Worm (Caenorhabditis elegans): ENCODE data around the gene F44B9.2.
A peak's percentile ranks its signal among the peaks of the same experiment; 100 is the strongest.

- no peak for TF ChIP-seq nhr-80 (tag; optimal IDR thresholded peaks at IDR 0.05)
- TF ChIP-seq dpl-1 (GFP tag; optimal IDR thresholded peaks at IDR 0.05): peak; percentile 32
- no peak for TF ChIP-seq unc-130 (GFP tag; optimal IDR thresholded peaks at IDR 0.05)
- no peak for TF ChIP-seq nhr-27 (tag; optimal IDR thresholded peaks at IDR 0.05)
- no peak for TF ChIP-seq egrh-3 (GFP tag; IDR thresholded peaks at IDR 0.05)
These were observed 7.2 kb downstream of the F44B9.2 start, which contains the start of gene F44B9.8 for ce11 chrIII:8029487-8029886.

Measured in whole organism, young adult.